Worm (Caenorhabditis elegans): ENCODE results near the gene srg-10.

Gene srg-10

DNA sequence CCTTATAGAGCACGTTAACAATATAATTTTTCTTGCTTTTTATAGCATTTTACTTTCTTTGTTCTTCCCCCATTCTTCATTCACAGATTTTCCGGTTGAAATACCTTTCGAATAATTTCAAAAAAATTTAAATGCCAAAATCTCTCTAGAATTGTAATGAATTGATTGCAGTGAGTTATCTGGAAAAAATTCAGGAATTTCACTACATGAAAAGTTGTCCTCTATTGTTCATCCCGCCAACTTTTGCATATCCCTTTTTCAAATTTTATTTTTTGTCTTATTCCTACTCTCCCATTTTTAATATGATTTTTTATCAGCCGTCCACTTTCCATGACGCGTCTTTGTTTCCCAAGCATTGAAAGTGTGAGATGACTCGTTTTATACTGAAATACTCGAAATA is 24.2 kb upstream of the srg-10 start:
- TF ChIP-seq tbx-2 (tag; optimal IDR thresholded peaks at IDR 0.05), result no peak
- no peak for TF ChIP-seq eor-1 (tag; optimal IDR thresholded peaks at IDR 0.05)
- TF ChIP-seq ceh-28 (tag; optimal IDR thresholded peaks at IDR 0.05), result no peak
- no peak for TF ChIP-seq egl-27 (tag; optimal IDR thresholded peaks at IDR 0.05)
- TF ChIP-seq nfya-1 (tag; optimal IDR thresholded peaks at IDR 0.05; ENCODE audit: insufficient read depth), result no peak
- TF ChIP-seq ztf-11 (tag; optimal IDR thresholded peaks at IDR 0.05), result no peak
- TF ChIP-seq zag-1 (tag; optimal IDR thresholded peaks at IDR 0.05), result no peak
- no peak for TF ChIP-seq ceh-9 (tag; optimal IDR thresholded peaks at IDR 0.05)
- TF ChIP-seq nhr-76 (tag; optimal IDR thresholded peaks at IDR 0.05), result no peak
- TF ChIP-seq mml-1 (tag; optimal IDR thresholded peaks at IDR 0.05), result no peak
- no peak for TF ChIP-seq nhr-43 (tag; optimal IDR thresholded peaks at IDR 0.05; ENCODE audit: poor library complexity, severe bottlenecking)
- TF ChIP-seq nhr-237 (tag; optimal IDR thresholded peaks at IDR 0.05), result no peak
- no peak for TF ChIP-seq hmg-11 (tag; optimal IDR thresholded peaks at IDR 0.05)
- no peak for TF ChIP-seq skn-1 (tag; optimal IDR thresholded peaks at IDR 0.05)

- TF ChIP-seq nhr-43 (tag; optimal IDR thresholded peaks at IDR 0.05; ENCODE audit: poor library complexity, severe bottlenecking) (peak; percentile 66), fkh-2 (tag; optimal IDR thresholded peaks at IDR 0.05) (no peak), lsy-12 (tag; optimal IDR thresholded peaks at IDR 0.05) (peak; percentile 27), unc-39 (tag; optimal IDR thresholded peaks at IDR 0.05) (no peak), ama-1 (optimal IDR thresholded peaks at IDR 0.05) (peak; percentile 19)
Observed at ce11 chrIII:4653912-4654311, 23.7 kb upstream of the srg-10 start.

DNA sequence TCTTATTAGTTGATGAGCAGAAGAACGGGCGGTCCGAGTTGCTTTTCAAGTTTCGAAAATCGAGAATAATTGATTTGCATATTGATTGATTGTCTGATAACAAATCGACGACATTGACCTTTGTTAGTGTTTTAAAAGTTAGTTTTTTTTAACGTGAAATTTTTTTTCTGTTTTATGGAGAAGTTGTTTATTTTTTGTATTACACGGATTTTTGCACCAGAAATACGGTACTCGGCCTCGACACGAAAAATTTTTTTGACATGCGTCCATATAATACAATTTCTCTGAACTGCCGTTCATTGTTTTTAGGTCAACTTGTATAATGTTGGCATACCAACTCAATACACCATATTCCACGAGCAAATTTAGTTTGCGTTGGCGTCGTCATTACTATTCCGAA is 22.2 kb upstream of the srg-10 start, which contains the start of gene T23F11.2:
Gene T23F11.2, minus strand, starts transcription at position 101 of the 400 bp plus-strand sequence.
- TF ChIP-seq snpc-4 (tag; optimal IDR thresholded peaks at IDR 0.05) (no peak), nhr-43 (tag; optimal IDR thresholded peaks at IDR 0.05; ENCODE audit: poor library complexity, severe bottlenecking) (no peak), fkh-10 (GFP tag; optimal IDR thresholded peaks at IDR 0.05) (no peak), nhr-25 (tag; optimal IDR thresholded peaks at IDR 0.05) (no peak), ztf-11 (tag; optimal IDR thresholded peaks at IDR 0.05) (no peak), elt-2 (tag; optimal IDR thresholded peaks at IDR 0.05) (no peak)

DNA sequence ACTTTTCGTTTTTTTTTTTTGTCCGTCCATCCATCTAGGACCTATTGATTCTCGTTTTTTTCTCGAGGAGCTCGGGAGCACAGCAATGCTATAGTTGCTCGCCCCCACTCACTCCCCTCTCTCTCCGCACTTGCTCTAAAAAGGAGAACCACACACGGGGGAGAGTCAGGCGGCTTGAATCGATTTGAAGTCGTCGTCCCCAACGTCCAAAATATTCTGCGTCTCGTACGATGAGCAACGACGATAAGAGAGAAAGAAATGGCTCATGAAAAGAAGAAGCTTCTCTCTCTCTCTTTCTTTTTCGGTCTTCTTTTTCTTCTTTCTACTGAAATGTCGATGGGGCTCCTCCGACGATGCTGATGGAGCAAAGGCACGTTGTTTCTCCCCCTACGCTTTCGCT is 21.2 kb upstream of the srg-10 start:
- TF ChIP-seq nhr-77 (tag; optimal IDR thresholded peaks at IDR 0.05) (no peak), tbx-2 (tag; optimal IDR thresholded peaks at IDR 0.05) (peak; percentile 8), lin-39 (tag; optimal IDR thresholded peaks at IDR 0.05) (peak; percentile 85), lin-15B (tag; optimal IDR thresholded peaks at IDR 0.05) (peak; percentile 31), hmg-11 (tag; optimal IDR thresholded peaks at IDR 0.05) (peak; percentile 76), nhr-12 (tag; optimal IDR thresholded peaks at IDR 0.05) (no peak), egl-5 (tag; optimal IDR thresholded peaks at IDR 0.05) (no peak), elt-1 (tag; optimal IDR thresholded peaks at IDR 0.05) (peak; percentile 9), snpc-4 (tag; optimal IDR thresholded peaks at IDR 0.05) (peak; percentile 49), ceh-28 (tag; optimal IDR thresholded peaks at IDR 0.05) (peak; percentile 42), fkh-10 (GFP tag; optimal IDR thresholded peaks at IDR 0.05) (peak; percentile 67), egl-27 (tag; optimal IDR thresholded peaks at IDR 0.05) (no peak), mdl-1 (tag; optimal IDR thresholded peaks at IDR 0.05) (peak; percentile 48), nfya-1 (tag; optimal IDR thresholded peaks at IDR 0.05; ENCODE audit: insufficient read depth) (peak; percentile 81)

- TF ChIP-seq nhr-43 (tag; optimal IDR thresholded peaks at IDR 0.05; ENCODE audit: poor library complexity, severe bottlenecking) (no peak), nhr-237 (tag; optimal IDR thresholded peaks at IDR 0.05) (no peak), nhr-77 (tag; optimal IDR thresholded peaks at IDR 0.05) (no peak), fkh-10 (GFP tag; optimal IDR thresholded peaks at IDR 0.05) (no peak), ama-1 (optimal IDR thresholded peaks at IDR 0.05) (no peak), zag-1 (tag; optimal IDR thresholded peaks at IDR 0.05) (no peak), nhr-28 (tag; optimal IDR thresholded peaks at IDR 0.05) (no peak), ceh-9 (tag; optimal IDR thresholded peaks at IDR 0.05) (no peak), hmg-11 (tag; optimal IDR thresholded peaks at IDR 0.05) (no peak), nhr-25 (tag; optimal IDR thresholded peaks at IDR 0.05) (no peak), elt-2 (tag; optimal IDR thresholded peaks at IDR 0.05) (no peak)
Observed at ce11 chrIII:4657386-4657785, 20.2 kb upstream of the srg-10 start.

DNA sequence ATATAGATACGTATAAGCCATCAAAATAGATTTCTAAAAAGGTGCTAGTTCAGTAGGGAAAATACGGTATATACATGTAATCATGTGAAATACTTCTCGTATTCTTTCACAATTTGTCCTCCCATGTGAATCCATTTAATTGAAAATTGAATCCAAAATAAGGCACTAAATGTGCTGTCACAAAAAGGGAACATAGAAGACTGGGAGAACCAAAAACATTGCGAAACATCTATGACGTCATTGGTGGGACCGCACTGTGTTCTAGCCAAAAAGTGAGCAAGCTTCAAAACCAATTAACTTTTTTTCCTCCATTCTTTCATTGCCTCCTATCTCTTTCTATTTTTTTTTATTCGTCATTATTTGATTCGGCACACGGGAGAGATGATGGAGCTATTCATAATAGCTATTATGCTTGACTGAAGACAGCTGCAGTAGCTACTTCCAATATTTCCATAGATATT is 19.2 kb upstream of the srg-10 start, which contains the start of gene cdka-1:
Gene cdka-1, plus strand, starts transcription at position 411 of the 461 bp plus-strand sequence.
- TF ChIP-seq lin-39 (tag; optimal IDR thresholded peaks at IDR 0.05) (peak; percentile 36), nfya-1 (tag; optimal IDR thresholded peaks at IDR 0.05; ENCODE audit: insufficient read depth) (peak; percentile 38), egl-5 (tag; optimal IDR thresholded peaks at IDR 0.05) (no peak)
